Worm (Caenorhabditis elegans) whole organism, L2 larva: ENCODE data around the gene C54C6.5.

Experiments used
- F13H6.1 ChIP-seq: sonication (generic microtip); optimal IDR thresholded peaks from 2 replicates; lab custom pipeline; 2016; ENCODE audit warnings: missing genetic modification characterization, missing compliant biosample characterization
- blmp-1 ChIP-seq: sonication (generic microtip); optimal IDR thresholded peaks from 2 replicates; lab custom pipeline; 2017; ENCODE audit warnings: missing genetic modification characterization, mild to moderate bottlenecking, missing compliant biosample characterization, antibody characterized with exemption, moderate library complexity; ENCODE audit not compliant: insufficient read depth
- egl-27 ChIP-seq: sonication (generic microtip); optimal IDR thresholded peaks from 3 replicates; lab custom pipeline; 2017; ENCODE audit warnings: missing biosample characterization, missing genetic modification reagents, missing genetic modification characterization
- mab-5 ChIP-seq: fragments of 150-350 bp; optimal IDR thresholded peaks from 2 replicates; lab custom pipeline; 2014; ENCODE audit warnings: missing biosample characterization, missing genetic modification characterization
- nhr-12 ChIP-seq: fragments of 150-350 bp; optimal IDR thresholded peaks from 2 replicates; lab custom pipeline; 2014; ENCODE audit warnings: missing biosample characterization, missing genetic modification characterization
- snpc-4 ChIP-seq: fragments of 150-350 bp; optimal IDR thresholded peaks from 2 replicates; lab custom pipeline; 2014; ENCODE audit warnings: missing biosample characterization, missing genetic modification characterization
- ztf-4 ChIP-seq: fragments of 150-350 bp; optimal IDR thresholded peaks from 2 replicates; lab custom pipeline; 2014; ENCODE audit warnings: missing biosample characterization, missing genetic modification characterization

DNA sequence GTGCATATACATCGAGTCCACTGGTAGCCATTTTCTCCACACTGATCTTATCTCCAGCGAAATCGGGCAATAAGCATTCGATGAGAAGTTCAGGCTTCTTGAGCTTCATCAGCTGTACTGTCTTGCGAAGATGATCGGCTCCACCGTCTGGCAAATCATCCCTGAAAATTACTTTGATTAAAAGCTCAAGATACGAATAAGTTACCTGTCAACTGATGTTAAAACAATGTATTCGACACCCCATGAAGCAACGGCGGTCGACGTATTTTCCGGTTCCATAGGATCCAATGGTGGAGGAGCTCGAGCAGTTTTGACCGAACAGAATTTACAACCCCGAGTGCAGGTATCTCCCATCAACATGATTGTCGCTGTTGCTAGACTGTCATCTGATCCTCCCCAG is 45.4 kb downstream of the C54C6.5 start:
- TF ChIP-seq F13H6.1, result no peak
- TF ChIP-seq mab-5 (tag; lab: Kevin White, UChicago), result no peak
- TF ChIP-seq snpc-4 (tag; lab: Kevin White, UChicago), result no peak
- TF ChIP-seq egl-27, result no peak
- no peak for TF ChIP-seq ztf-4 (tag; lab: Kevin White, UChicago)
- no peak for TF ChIP-seq blmp-1
- no peak for TF ChIP-seq nhr-12 (tag; lab: Kevin White, UChicago)
